Worm (Caenorhabditis elegans) whole organism, midembryonic: ENCODE measurements around the gene F41G3.6.

Experiments
- T22C8.4 ChIP-seq: fragments of 200-800 bp; sonication (Bioruptor generic); IDR thresholded peaks from 2 replicates; pipeline ENCODE4 v1.3.6; 2022; ENCODE audit warnings: missing genetic modification characterization, missing compliant biosample characterization
- cog-1 ChIP-seq: sonication (generic microtip); optimal IDR thresholded peaks from 2 replicates; lab custom pipeline; 2016; ENCODE audit warnings: missing genetic modification characterization, missing compliant biosample characterization
- flt-1 ChIP-seq: fragments of 200-800 bp; sonication (Bioruptor generic); IDR thresholded peaks from 2 replicates; pipeline ENCODE4 v1.3.6; 2022; ENCODE audit warnings: missing genetic modification characterization, missing compliant biosample characterization
- klf-2 ChIP-seq: fragments of 200-800 bp; sonication (Bioruptor generic); conservative IDR thresholded peaks from 2 replicates; pipeline ENCODE4 v1.3.6; 2022; ENCODE audit warnings: missing genetic modification reagents, missing genetic modification characterization, missing compliant biosample characterization
- med-1 ChIP-seq: sonication (generic microtip); optimal IDR thresholded peaks from 2 replicates; lab custom pipeline; 2017; ENCODE audit warnings: missing genetic modification characterization, mild to moderate bottlenecking, missing compliant biosample characterization, antibody characterized with exemption, missing genetic modification reagents; ENCODE audit not compliant: insufficient read depth
- ref-1 ChIP-seq: fragments of 200-800 bp; sonication (Bioruptor generic); conservative IDR thresholded peaks from 2 replicates; pipeline ENCODE4 v1.3.6; 2022; ENCODE audit warnings: missing genetic modification reagents, missing genetic modification characterization, missing compliant biosample characterization
- tab-1 ChIP-seq: fragments of 200-800 bp; sonication (Bioruptor generic); IDR thresholded peaks from 2 replicates; pipeline ENCODE4 v1.3.6; 2022; ENCODE audit warnings: missing genetic modification characterization, missing compliant biosample characterization
- ztf-23 ChIP-seq: fragments of 200-800 bp; sonication (Bioruptor generic); IDR thresholded peaks from 2 replicates; pipeline ENCODE4 v1.3.6; 2022; ENCODE audit warnings: missing genetic modification reagents, missing genetic modification characterization, missing compliant biosample characterization
- ztf-29 ChIP-seq: fragments of 200-800 bp; sonication (Bioruptor generic); IDR thresholded peaks from 2 replicates; pipeline ENCODE4 v1.3.6; 2022; ENCODE audit warnings: missing genetic modification reagents, missing genetic modification characterization, missing compliant biosample characterization

The F41G3.6 gene

ce11 chrII:6742614-6743013, at the start of gene F41G3.6:
Gene F41G3.6 (plus strand): TSS chrII:6742914.
- no peak for TF ChIP-seq cog-1 (tag; lab: Kevin White, UChicago)
- TF ChIP-seq tab-1 (GFP tag; lab: Robert Waterston, UW), result no peak
- TF ChIP-seq med-1 (GFP tag; lab: Kevin White, UChicago), result no peak
- no peak for TF ChIP-seq klf-2
- no peak for TF ChIP-seq ref-1 (GFP tag; lab: Robert Waterston, UW)
- TF ChIP-seq flt-1 (GFP tag; lab: Robert Waterston, UW), result no peak
- TF ChIP-seq ztf-29 (GFP tag; lab: Robert Waterston, UW), result no peak
- no peak for TF ChIP-seq T22C8.4 (GFP tag; lab: Robert Waterston, UW)
- no peak for TF ChIP-seq ztf-23

- TF ChIP-seq ztf-23 (no peak), flt-1 (GFP tag; lab: Robert Waterston, UW) (no peak), klf-2 (no peak), ztf-29 (GFP tag; lab: Robert Waterston, UW) (no peak), med-1 (GFP tag; lab: Kevin White, UChicago) (no peak)
Observed at ce11 chrII:6695388-6695787, 47.3 kb upstream of the F41G3.6 start, which contains the start of gene C18H9.5. Gene C18H9.5 (minus strand): TSS chrII:6695566.

ce11 chrII:6698784-6699183, 43.9 kb upstream of the F41G3.6 start, which contains the start of gene C18H9.1:
Gene C18H9.1 (plus strand): TSS chrII:6699084.
- TF ChIP-seq klf-2 (no peak), tab-1 (GFP tag; lab: Robert Waterston, UW) (no peak), med-1 (GFP tag; lab: Kevin White, UChicago) (no peak), cog-1 (tag; lab: Kevin White, UChicago) (no peak)

- TF ChIP-seq ref-1 (GFP tag; lab: Robert Waterston, UW), result no peak
- TF ChIP-seq med-1 (GFP tag; lab: Kevin White, UChicago), result no peak
- no peak for TF ChIP-seq T22C8.4 (GFP tag; lab: Robert Waterston, UW)
- no peak for TF ChIP-seq cog-1 (tag; lab: Kevin White, UChicago)
Observed at ce11 chrII:6701497-6701896, 41.2 kb upstream of the F41G3.6 start, which contains the start of gene C18H9.6. Gene C18H9.6 (minus strand): TSS chrII:6701625.

- TF ChIP-seq ztf-23 (no peak), T22C8.4 (GFP tag; lab: Robert Waterston, UW) (no peak), tab-1 (GFP tag; lab: Robert Waterston, UW) (no peak), ref-1 (GFP tag; lab: Robert Waterston, UW) (no peak), flt-1 (GFP tag; lab: Robert Waterston, UW) (no peak), klf-2 (no peak), med-1 (GFP tag; lab: Kevin White, UChicago) (no peak), ztf-29 (GFP tag; lab: Robert Waterston, UW) (no peak), cog-1 (tag; lab: Kevin White, UChicago) (no peak)
Observed at ce11 chrII:6705593-6706228, 37.0 kb upstream of the F41G3.6 start, which contains the start of gene rpy-1. Gene rpy-1 (minus strand): TSS chrII:6705643.

ce11 chrII:6706552-6707091, 36.1 kb upstream of the F41G3.6 start:
- TF ChIP-seq ztf-29 (GFP tag; lab: Robert Waterston, UW), result no peak
- TF ChIP-seq flt-1 (GFP tag; lab: Robert Waterston, UW), result no peak
- no peak for TF ChIP-seq ref-1 (GFP tag; lab: Robert Waterston, UW)
- TF ChIP-seq ztf-23, result no peak
- no peak for TF ChIP-seq tab-1 (GFP tag; lab: Robert Waterston, UW)
- TF ChIP-seq klf-2, result no peak
- no peak for TF ChIP-seq med-1 (GFP tag; lab: Kevin White, UChicago)
- TF ChIP-seq cog-1 (tag; lab: Kevin White, UChicago), result no peak
- no peak for TF ChIP-seq T22C8.4 (GFP tag; lab: Robert Waterston, UW)

ce11 chrII:6707496-6708260, 35.0 kb upstream of the F41G3.6 start:
- no peak for TF ChIP-seq flt-1 (GFP tag; lab: Robert Waterston, UW)
- no peak for TF ChIP-seq ztf-29 (GFP tag; lab: Robert Waterston, UW)
- TF ChIP-seq ztf-23, result no peak
- no peak for TF ChIP-seq klf-2
- TF ChIP-seq ref-1 (GFP tag; lab: Robert Waterston, UW), result no peak
- TF ChIP-seq tab-1 (GFP tag; lab: Robert Waterston, UW), result no peak
- no peak for TF ChIP-seq cog-1 (tag; lab: Kevin White, UChicago)
- no peak for TF ChIP-seq T22C8.4 (GFP tag; lab: Robert Waterston, UW)
- TF ChIP-seq med-1 (GFP tag; lab: Kevin White, UChicago), result no peak

- no peak for TF ChIP-seq flt-1 (GFP tag; lab: Robert Waterston, UW)
- no peak for TF ChIP-seq ref-1 (GFP tag; lab: Robert Waterston, UW)
- no peak for TF ChIP-seq cog-1 (tag; lab: Kevin White, UChicago)
- TF ChIP-seq klf-2, result no peak
- no peak for TF ChIP-seq ztf-29 (GFP tag; lab: Robert Waterston, UW)
- TF ChIP-seq tab-1 (GFP tag; lab: Robert Waterston, UW), result no peak
- TF ChIP-seq T22C8.4 (GFP tag; lab: Robert Waterston, UW), result no peak
- no peak for TF ChIP-seq med-1 (GFP tag; lab: Kevin White, UChicago)
- TF ChIP-seq ztf-23, result no peak
Observed at ce11 chrII:6708980-6709379, 33.7 kb upstream of the F41G3.6 start.

- TF ChIP-seq flt-1 (GFP tag; lab: Robert Waterston, UW) (no peak), klf-2 (no peak), ztf-23 (no peak), ref-1 (GFP tag; lab: Robert Waterston, UW) (no peak), T22C8.4 (GFP tag; lab: Robert Waterston, UW) (no peak), tab-1 (GFP tag; lab: Robert Waterston, UW) (no peak), med-1 (GFP tag; lab: Kevin White, UChicago) (no peak), cog-1 (tag; lab: Kevin White, UChicago) (no peak), ztf-29 (GFP tag; lab: Robert Waterston, UW) (no peak)
Observed at ce11 chrII:6709680-6710079, 33.0 kb upstream of the F41G3.6 start.
